Worm (Caenorhabditis elegans) whole organism, mixed stage, embryonic: Measurements from ENCODE around the gene nhr-180.
A peak's percentile ranks its signal among the peaks of the same experiment; 100 is the strongest.

Source experiments
- M03D4.4 ChIP-seq: sonication (generic microtip); optimal IDR thresholded peaks from 2 replicates; lab custom pipeline; 2017; ENCODE audit warnings: mild to moderate bottlenecking, missing genetic modification characterization, missing compliant biosample characterization
- bed-3 ChIP-seq: fragments of 200-800 bp; sonication (Bioruptor generic); optimal IDR thresholded peaks from 3 replicates; lab custom pipeline; 2018; ENCODE audit warnings: mild to moderate bottlenecking, missing genetic modification characterization, moderate library complexity, missing compliant biosample characterization
- blmp-1 ChIP-seq: fragments of 150-350 bp; optimal IDR thresholded peaks from 2 replicates; lab custom pipeline; 2014; ENCODE audit warnings: missing biosample characterization, missing genetic modification characterization
- ceh-39 ChIP-seq: fragments of 150-350 bp; optimal IDR thresholded peaks from 2 replicates; lab custom pipeline; 2014; ENCODE audit warnings: missing biosample characterization, missing genetic modification characterization
- ceh-43 ChIP-seq: fragments of 200-800 bp; sonication (Bioruptor generic); optimal IDR thresholded peaks from 2 replicates; lab custom pipeline; 2018; ENCODE audit warnings: mild to moderate bottlenecking, missing genetic modification characterization, moderate library complexity, missing compliant biosample characterization
- ceh-83 ChIP-seq: fragments of 200-800 bp; sonication (Bioruptor generic); optimal IDR thresholded peaks from 2 replicates; lab custom pipeline; 2018; ENCODE audit warnings: mild to moderate bottlenecking, missing genetic modification characterization, missing compliant biosample characterization
- ces-1 ChIP-seq: fragments of 150-350 bp; optimal IDR thresholded peaks from 2 replicates; lab custom pipeline; 2014; ENCODE audit warnings: missing biosample characterization, missing genetic modification reagents, missing genetic modification characterization
- drap-1 ChIP-seq: fragments of 200-800 bp; sonication (Bioruptor generic); optimal IDR thresholded peaks from 3 replicates; lab custom pipeline; 2018; ENCODE audit warnings: mild to moderate bottlenecking, missing genetic modification characterization, missing compliant biosample characterization
- elt-1 ChIP-seq: sonication (generic microtip); optimal IDR thresholded peaks from 2 replicates; lab custom pipeline; 2017; ENCODE audit warnings: missing genetic modification characterization, mild to moderate bottlenecking, missing compliant biosample characterization, antibody characterized with exemption, moderate library complexity, borderline replicate concordance; ENCODE audit not compliant: insufficient read depth
- elt-3 ChIP-seq: fragments of 150-350 bp; optimal IDR thresholded peaks from 2 replicates; lab custom pipeline; 2014; ENCODE audit warnings: missing biosample characterization, missing genetic modification characterization
- flh-1 ChIP-seq: fragments of 200-800 bp; sonication (Bioruptor generic); optimal IDR thresholded peaks from 2 replicates; lab custom pipeline; 2018; ENCODE audit warnings: mild to moderate bottlenecking, missing genetic modification characterization, moderate library complexity, missing compliant biosample characterization
- ham-2 ChIP-seq: fragments of 200-800 bp; sonication (Bioruptor generic); optimal IDR thresholded peaks from 2 replicates; lab custom pipeline; 2018; ENCODE audit warnings: mild to moderate bottlenecking, missing genetic modification characterization, missing compliant biosample characterization
- hlh-1 ChIP-seq: fragments of 150-350 bp; optimal IDR thresholded peaks from 2 replicates; lab custom pipeline; 2014; ENCODE audit warnings: missing biosample characterization, missing genetic modification reagents, missing genetic modification characterization
- lin-13 ChIP-seq: fragments of 150-350 bp; optimal IDR thresholded peaks from 2 replicates; lab custom pipeline; 2014; ENCODE audit warnings: missing biosample characterization, missing genetic modification characterization
- lin-32 ChIP-seq: fragments of 200-800 bp; sonication (Bioruptor generic); optimal IDR thresholded peaks from 2 replicates; lab custom pipeline; 2018; ENCODE audit warnings: mild to moderate bottlenecking, missing genetic modification characterization, missing compliant biosample characterization
- mab-5 ChIP-seq: fragments of 150-350 bp; optimal IDR thresholded peaks from 2 replicates; lab custom pipeline; 2014; ENCODE audit warnings: missing biosample characterization, missing genetic modification characterization
- mep-1 ChIP-seq: fragments of 150-350 bp; optimal IDR thresholded peaks from 2 replicates; lab custom pipeline; 2017; ENCODE audit warnings: missing biosample characterization, missing genetic modification reagents, missing genetic modification characterization, inconsistent platforms
- mls-2 ChIP-seq: sonication (generic microtip); optimal IDR thresholded peaks from 2 replicates; lab custom pipeline; 2016; ENCODE audit warnings: mild to moderate bottlenecking, missing genetic modification characterization, moderate library complexity, missing compliant biosample characterization
- nhr-12 ChIP-seq: fragments of 150-350 bp; optimal IDR thresholded peaks from 2 replicates; lab custom pipeline; 2014; ENCODE audit warnings: missing biosample characterization, missing genetic modification characterization
- nhr-2 ChIP-seq: fragments of 150-350 bp; optimal IDR thresholded peaks from 2 replicates; lab custom pipeline; 2014; ENCODE audit warnings: missing biosample characterization, missing genetic modification characterization
- nhr-237 ChIP-seq: fragments of 150-350 bp; optimal IDR thresholded peaks from 2 replicates; lab custom pipeline; 2014; ENCODE audit warnings: missing biosample characterization, missing genetic modification characterization
- nhr-28 ChIP-seq: fragments of 150-350 bp; optimal IDR thresholded peaks from 2 replicates; lab custom pipeline; 2014; ENCODE audit warnings: missing biosample characterization, missing genetic modification characterization
- nhr-76 ChIP-seq: sonication (generic microtip); optimal IDR thresholded peaks from 2 replicates; lab custom pipeline; 2017; ENCODE audit warnings: missing biosample characterization, missing genetic modification characterization
- pha-4 ChIP-seq: fragments of 150-350 bp; optimal IDR thresholded peaks from 2 replicates; lab custom pipeline; 2018; ENCODE audit warnings: missing biosample characterization, missing genetic modification reagents, missing genetic modification characterization
- snpc-4 ChIP-seq: fragments of 150-350 bp; optimal IDR thresholded peaks from 2 replicates; lab custom pipeline; 2014; ENCODE audit warnings: missing biosample characterization, missing genetic modification characterization
- tbx-8 ChIP-seq: fragments of 200-800 bp; sonication (Bioruptor generic); optimal IDR thresholded peaks from 2 replicates; lab custom pipeline; 2018; ENCODE audit warnings: mild to moderate bottlenecking, missing genetic modification characterization, moderate library complexity, missing compliant biosample characterization
- unc-120 ChIP-seq: sonication (generic microtip); optimal IDR thresholded peaks from 2 replicates; lab custom pipeline; 2017; ENCODE audit warnings: missing genetic modification characterization, missing compliant biosample characterization; ENCODE audit not compliant: poor library complexity, severe bottlenecking
- unc-39 ChIP-seq: fragments of 150-350 bp; optimal IDR thresholded peaks from 2 replicates; lab custom pipeline; 2014; ENCODE audit warnings: missing biosample characterization, missing genetic modification characterization
- unc-62 ChIP-seq: fragments of 150-350 bp; optimal IDR thresholded peaks from 2 replicates; lab custom pipeline; 2014; ENCODE audit warnings: missing biosample characterization, missing genetic modification reagents, missing genetic modification characterization
- zip-8 ChIP-seq: fragments of 150-350 bp; optimal IDR thresholded peaks from 2 replicates; lab custom pipeline; 2014; ENCODE audit warnings: missing biosample characterization, missing genetic modification characterization

The nhr-180 gene

ce11 chrV:646129-646528, 21.2 kb downstream of the nhr-180 start, which contains the start of gene F48G7.12:
Gene F48G7.12 (minus strand): TSS chrV:646229.
- no peak for TF ChIP-seq lin-13 (tag; lab: Kevin White, UChicago)
- no peak for TF ChIP-seq nhr-76 (tag; lab: Kevin White, UChicago)
- no peak for TF ChIP-seq mep-1 (tag; lab: Kevin White, UChicago)
- no peak for TF ChIP-seq M03D4.4
- TF ChIP-seq drap-1 (GFP tag; lab: Kevin White, UChicago), result no peak
- TF ChIP-seq tbx-8 (GFP tag; lab: Kevin White, UChicago), result no peak
- no peak for TF ChIP-seq unc-39
- no peak for TF ChIP-seq pha-4 (tag; lab: Kevin White, UChicago)
- TF ChIP-seq zip-8 (tag; lab: Kevin White, UChicago), result no peak
- no peak for TF ChIP-seq nhr-237
- no peak for TF ChIP-seq mls-2
- TF ChIP-seq flh-1 (GFP tag; lab: Kevin White, UChicago), result no peak
- no peak for TF ChIP-seq elt-1 (tag; lab: Kevin White, UChicago)
- no peak for TF ChIP-seq unc-62 (GFP tag; lab: Kevin White, UChicago)
- no peak for TF ChIP-seq snpc-4
- TF ChIP-seq mab-5 (tag; lab: Kevin White, UChicago), result no peak

ce11 chrV:642750-643149, 24.6 kb downstream of the nhr-180 start, which contains the start of gene nhr-190:
Gene nhr-190 (minus strand): TSS chrV:642924.
- TF ChIP-seq lin-13 (tag; lab: Kevin White, UChicago) (no peak), unc-120 (tag; lab: Kevin White, UChicago) (peak; percentile 22), zip-8 (tag; lab: Kevin White, UChicago) (no peak), hlh-1 (tag; lab: Kevin White, UChicago) (no peak), ces-1 (GFP tag; lab: Kevin White, UChicago) (peak; percentile 41), elt-3 (tag; lab: Kevin White, UChicago) (no peak), nhr-76 (tag; lab: Kevin White, UChicago) (no peak)
- TF ChIP-seq, all 35 proteins: peak for 2

ce11 chrV:638328-638727, 29.0 kb downstream of the nhr-180 start, which contains the start of gene srj-37:
Gene srj-37 (plus strand): TSS chrV:638628.
- no peak for TF ChIP-seq elt-1 (tag; lab: Kevin White, UChicago)
- TF ChIP-seq ces-1 (GFP tag; lab: Kevin White, UChicago), result no peak
- TF ChIP-seq snpc-4, result no peak
- TF ChIP-seq nhr-76 (tag; lab: Kevin White, UChicago), result no peak
- TF ChIP-seq nhr-12 (tag; lab: Kevin White, UChicago), result no peak
- TF ChIP-seq nhr-2, result no peak
- TF ChIP-seq ceh-83 (GFP tag; lab: Kevin White, UChicago), result no peak
- TF ChIP-seq mab-5 (tag; lab: Kevin White, UChicago), result no peak
- TF ChIP-seq M03D4.4, result no peak
- TF ChIP-seq bed-3 (GFP tag; lab: Kevin White, UChicago), result no peak
- no peak for TF ChIP-seq ceh-39 (tag; lab: Kevin White, UChicago)
- TF ChIP-seq nhr-28, result no peak

ce11 chrV:636281-636680, 31.0 kb downstream of the nhr-180 start, which contains the start of gene pals-31:
Gene pals-31 (plus strand): TSS chrV:636581.
- TF ChIP-seq blmp-1 (tag; lab: Kevin White, UChicago) (no peak), lin-32 (no peak), nhr-12 (tag; lab: Kevin White, UChicago) (no peak), unc-62 (GFP tag; lab: Kevin White, UChicago) (no peak), nhr-237 (no peak), ceh-43 (GFP tag; lab: Kevin White, UChicago) (no peak), lin-13 (tag; lab: Kevin White, UChicago) (no peak), elt-3 (tag; lab: Kevin White, UChicago) (no peak), drap-1 (GFP tag; lab: Kevin White, UChicago) (no peak), flh-1 (GFP tag; lab: Kevin White, UChicago) (no peak), unc-120 (tag; lab: Kevin White, UChicago) (no peak), ham-2 (no peak), zip-8 (tag; lab: Kevin White, UChicago) (no peak)

ce11 chrV:635630-636029, 31.7 kb downstream of the nhr-180 start:
- TF ChIP-seq flh-1 (GFP tag; lab: Kevin White, UChicago), result no peak
- TF ChIP-seq ceh-39 (tag; lab: Kevin White, UChicago), result no peak
- TF ChIP-seq elt-1 (tag; lab: Kevin White, UChicago), result no peak
- TF ChIP-seq elt-3 (tag; lab: Kevin White, UChicago), result no peak
- no peak for TF ChIP-seq tbx-8 (GFP tag; lab: Kevin White, UChicago)
- TF ChIP-seq ces-1 (GFP tag; lab: Kevin White, UChicago), result no peak
- TF ChIP-seq nhr-237, result no peak
- TF ChIP-seq zip-8 (tag; lab: Kevin White, UChicago), result no peak
- no peak for TF ChIP-seq nhr-28
